Worm (Caenorhabditis elegans) whole organism, mixed stage, embryonic: ENCODE results near the gene lsm-7.

Source experiments
- bed-3 ChIP-seq: fragments of 200-800 bp; sonication (Bioruptor generic); optimal IDR thresholded peaks from 3 replicates; lab custom pipeline; 2018; ENCODE audit warnings: mild to moderate bottlenecking, missing genetic modification characterization, moderate library complexity, missing compliant biosample characterization
- ceh-39 ChIP-seq: fragments of 150-350 bp; optimal IDR thresholded peaks from 2 replicates; lab custom pipeline; 2014; ENCODE audit warnings: missing biosample characterization, missing genetic modification characterization
- ceh-43 ChIP-seq: fragments of 200-800 bp; sonication (Bioruptor generic); optimal IDR thresholded peaks from 2 replicates; lab custom pipeline; 2018; ENCODE audit warnings: mild to moderate bottlenecking, missing genetic modification characterization, moderate library complexity, missing compliant biosample characterization
- ceh-83 ChIP-seq: fragments of 200-800 bp; sonication (Bioruptor generic); optimal IDR thresholded peaks from 2 replicates; lab custom pipeline; 2018; ENCODE audit warnings: mild to moderate bottlenecking, missing genetic modification characterization, missing compliant biosample characterization
- ces-1 ChIP-seq: fragments of 150-350 bp; optimal IDR thresholded peaks from 2 replicates; lab custom pipeline; 2014; ENCODE audit warnings: missing biosample characterization, missing genetic modification reagents, missing genetic modification characterization
- drap-1 ChIP-seq: fragments of 200-800 bp; sonication (Bioruptor generic); optimal IDR thresholded peaks from 3 replicates; lab custom pipeline; 2018; ENCODE audit warnings: mild to moderate bottlenecking, missing genetic modification characterization, missing compliant biosample characterization
- elt-1 ChIP-seq: sonication (generic microtip); optimal IDR thresholded peaks from 2 replicates; lab custom pipeline; 2017; ENCODE audit warnings: missing genetic modification characterization, mild to moderate bottlenecking, missing compliant biosample characterization, antibody characterized with exemption, moderate library complexity, borderline replicate concordance; ENCODE audit not compliant: insufficient read depth
- elt-3 ChIP-seq: fragments of 150-350 bp; optimal IDR thresholded peaks from 2 replicates; lab custom pipeline; 2014; ENCODE audit warnings: missing biosample characterization, missing genetic modification characterization
- flh-1 ChIP-seq: fragments of 200-800 bp; sonication (Bioruptor generic); optimal IDR thresholded peaks from 2 replicates; lab custom pipeline; 2018; ENCODE audit warnings: mild to moderate bottlenecking, missing genetic modification characterization, moderate library complexity, missing compliant biosample characterization
- ham-2 ChIP-seq: fragments of 200-800 bp; sonication (Bioruptor generic); optimal IDR thresholded peaks from 2 replicates; lab custom pipeline; 2018; ENCODE audit warnings: mild to moderate bottlenecking, missing genetic modification characterization, missing compliant biosample characterization
- hlh-1 ChIP-seq: fragments of 150-350 bp; optimal IDR thresholded peaks from 2 replicates; lab custom pipeline; 2014; ENCODE audit warnings: missing biosample characterization, missing genetic modification reagents, missing genetic modification characterization
- lin-13 ChIP-seq: fragments of 150-350 bp; optimal IDR thresholded peaks from 2 replicates; lab custom pipeline; 2014; ENCODE audit warnings: missing biosample characterization, missing genetic modification characterization
- lin-32 ChIP-seq: fragments of 200-800 bp; sonication (Bioruptor generic); optimal IDR thresholded peaks from 2 replicates; lab custom pipeline; 2018; ENCODE audit warnings: mild to moderate bottlenecking, missing genetic modification characterization, missing compliant biosample characterization
- lsy-2 ChIP-seq: fragments of 150-350 bp; optimal IDR thresholded peaks from 2 replicates; lab custom pipeline; 2014; ENCODE audit warnings: missing biosample characterization, missing genetic modification characterization
- mab-5 ChIP-seq: fragments of 150-350 bp; optimal IDR thresholded peaks from 2 replicates; lab custom pipeline; 2014; ENCODE audit warnings: missing biosample characterization, missing genetic modification characterization
- mep-1 ChIP-seq: fragments of 150-350 bp; optimal IDR thresholded peaks from 2 replicates; lab custom pipeline; 2017; ENCODE audit warnings: missing biosample characterization, missing genetic modification reagents, missing genetic modification characterization, inconsistent platforms
- mls-2 ChIP-seq: sonication (generic microtip); optimal IDR thresholded peaks from 2 replicates; lab custom pipeline; 2016; ENCODE audit warnings: mild to moderate bottlenecking, missing genetic modification characterization, moderate library complexity, missing compliant biosample characterization
- nhr-12 ChIP-seq: fragments of 150-350 bp; optimal IDR thresholded peaks from 2 replicates; lab custom pipeline; 2014; ENCODE audit warnings: missing biosample characterization, missing genetic modification characterization
- nhr-2 ChIP-seq: fragments of 150-350 bp; optimal IDR thresholded peaks from 2 replicates; lab custom pipeline; 2014; ENCODE audit warnings: missing biosample characterization, missing genetic modification characterization
- nhr-237 ChIP-seq: fragments of 150-350 bp; optimal IDR thresholded peaks from 2 replicates; lab custom pipeline; 2014; ENCODE audit warnings: missing biosample characterization, missing genetic modification characterization
- nhr-76 ChIP-seq: sonication (generic microtip); optimal IDR thresholded peaks from 2 replicates; lab custom pipeline; 2017; ENCODE audit warnings: missing biosample characterization, missing genetic modification characterization
- pha-4 ChIP-seq: fragments of 150-350 bp; optimal IDR thresholded peaks from 2 replicates; lab custom pipeline; 2018; ENCODE audit warnings: missing biosample characterization, missing genetic modification reagents, missing genetic modification characterization
- sem-2 ChIP-seq: fragments of 200-800 bp; sonication (Bioruptor generic); optimal IDR thresholded peaks from 2 replicates; lab custom pipeline; 2018; ENCODE audit warnings: mild to moderate bottlenecking, missing genetic modification characterization, missing compliant biosample characterization
- snpc-4 ChIP-seq: fragments of 150-350 bp; optimal IDR thresholded peaks from 2 replicates; lab custom pipeline; 2014; ENCODE audit warnings: missing biosample characterization, missing genetic modification characterization
- sptf-1 ChIP-seq: sonication (generic microtip); optimal IDR thresholded peaks from 2 replicates; lab custom pipeline; 2017; ENCODE audit warnings: mild to moderate bottlenecking, missing genetic modification characterization, moderate library complexity, missing compliant biosample characterization
- tbx-8 ChIP-seq: fragments of 200-800 bp; sonication (Bioruptor generic); optimal IDR thresholded peaks from 2 replicates; lab custom pipeline; 2018; ENCODE audit warnings: mild to moderate bottlenecking, missing genetic modification characterization, moderate library complexity, missing compliant biosample characterization
- unc-120 ChIP-seq: sonication (generic microtip); optimal IDR thresholded peaks from 2 replicates; lab custom pipeline; 2017; ENCODE audit warnings: missing genetic modification characterization, missing compliant biosample characterization; ENCODE audit not compliant: poor library complexity, severe bottlenecking
- unc-39 ChIP-seq: fragments of 150-350 bp; optimal IDR thresholded peaks from 2 replicates; lab custom pipeline; 2014; ENCODE audit warnings: missing biosample characterization, missing genetic modification characterization
- unc-62 ChIP-seq: fragments of 150-350 bp; optimal IDR thresholded peaks from 2 replicates; lab custom pipeline; 2014; ENCODE audit warnings: missing biosample characterization, missing genetic modification reagents, missing genetic modification characterization
- zip-8 ChIP-seq: fragments of 150-350 bp; optimal IDR thresholded peaks from 2 replicates; lab custom pipeline; 2014; ENCODE audit warnings: missing biosample characterization, missing genetic modification characterization
- ztf-11 ChIP-seq: fragments of 150-350 bp; optimal IDR thresholded peaks from 2 replicates; lab custom pipeline; 2014; ENCODE audit warnings: missing biosample characterization, missing genetic modification characterization

lsm-7 gene

DNA sequence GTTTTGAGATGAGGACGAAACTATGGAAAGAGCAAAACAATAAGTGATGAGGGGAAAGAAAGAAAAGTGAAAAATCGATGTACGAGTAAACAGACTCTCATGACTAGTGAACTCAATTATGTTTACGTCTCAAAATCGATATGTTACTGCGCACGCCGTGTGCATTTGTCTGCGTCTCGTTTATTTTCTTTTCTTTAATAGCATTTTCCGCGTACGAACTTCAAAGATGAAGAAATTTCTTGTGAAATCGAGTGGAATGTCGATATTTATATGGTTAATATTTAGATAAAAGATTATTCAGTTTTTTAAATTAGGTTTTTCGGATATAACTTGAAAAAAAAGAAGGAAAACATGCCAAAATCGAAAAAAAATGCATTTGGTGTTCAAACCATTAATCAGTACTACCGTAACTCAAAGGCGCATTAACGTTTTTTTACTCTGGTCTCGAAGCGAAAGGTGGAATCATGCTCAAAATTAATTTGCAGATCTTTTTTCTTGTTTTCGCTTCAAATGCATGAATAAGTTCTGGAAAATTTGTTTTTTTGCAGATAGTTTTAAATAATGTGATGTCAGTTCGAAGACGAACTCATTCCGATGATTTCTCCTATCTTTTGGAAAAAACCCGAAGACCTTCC lies 3.7 kb downstream of the lsm-7 start, which contains the start of gene fic-1:
Gene fic-1 (plus strand): TSS at position 549 of the 635 bp plus-strand sequence.
- TF ChIP-seq flh-1 (GFP tag; lab: Kevin White, UChicago) (no peak), ceh-39 (tag; lab: Kevin White, UChicago) (peak; percentile 5), mab-5 (tag; lab: Kevin White, UChicago) (no peak), unc-120 (tag; lab: Kevin White, UChicago) (no peak), ztf-11 (tag; lab: Kevin White, UChicago) (no peak), snpc-4 (no peak), lin-32 (GFP tag; lab: Kevin White, UChicago) (no peak), elt-1 (tag; lab: Kevin White, UChicago) (no peak), elt-3 (no peak), ces-1 (GFP tag; lab: Kevin White, UChicago) (peak; percentile 100), unc-62 (GFP tag; lab: Kevin White, UChicago) (no peak), nhr-237 (tag; lab: Kevin White, UChicago) (peak; percentile 56), mls-2 (tag; lab: Kevin White, UChicago) (no peak), nhr-12 (tag; lab: Kevin White, UChicago) (no peak), mep-1 (tag; lab: Kevin White, UChicago) (peak; percentile 54), unc-39 (tag; lab: Kevin White, UChicago) (no peak), ceh-43 (GFP tag; lab: Kevin White, UChicago) (no peak), lsy-2 (tag; lab: Kevin White, UChicago) (peak; percentile 0)

DNA sequence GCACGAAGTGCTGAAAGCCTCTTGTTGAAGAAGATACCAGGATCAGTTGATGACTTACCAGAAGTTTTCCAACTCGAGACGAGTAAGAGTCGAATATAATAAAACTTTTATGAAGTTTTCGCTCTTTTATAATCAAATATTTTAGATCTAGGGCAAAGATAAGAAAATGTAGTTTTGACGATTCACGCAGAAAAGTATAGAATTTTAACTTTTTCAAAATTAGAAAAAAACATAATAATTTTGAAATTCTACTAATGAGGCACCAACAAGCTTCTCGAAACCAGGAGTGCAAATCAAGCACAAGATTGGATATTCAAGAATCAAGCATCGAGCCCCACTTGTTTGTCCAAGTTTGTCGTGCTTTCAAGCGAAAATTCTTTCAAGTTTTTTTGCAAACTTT lies 15.5 kb downstream of the lsm-7 start, which contains the start of gene Y69E1A.1:
Gene Y69E1A.1 (minus strand): TSS at position 101 of the 400 bp plus-strand sequence.
- no peak for TF ChIP-seq sptf-1 (tag; lab: Kevin White, UChicago)
- TF ChIP-seq ceh-83 (GFP tag; lab: Kevin White, UChicago) = no peak
- no peak for TF ChIP-seq lsy-2 (tag; lab: Kevin White, UChicago)
- no peak for TF ChIP-seq drap-1 (GFP tag; lab: Kevin White, UChicago)
- TF ChIP-seq pha-4 = no peak
- no peak for TF ChIP-seq mep-1 (tag; lab: Kevin White, UChicago)
- TF ChIP-seq nhr-237 (tag; lab: Kevin White, UChicago) = no peak
- no peak for TF ChIP-seq elt-1 (tag; lab: Kevin White, UChicago)

- TF ChIP-seq lsy-2 (tag; lab: Kevin White, UChicago) = no peak
- TF ChIP-seq flh-1 (GFP tag; lab: Kevin White, UChicago) = no peak
- no peak for TF ChIP-seq ceh-43 (GFP tag; lab: Kevin White, UChicago)
- no peak for TF ChIP-seq drap-1 (GFP tag; lab: Kevin White, UChicago)
- TF ChIP-seq bed-3 (GFP tag; lab: Kevin White, UChicago) = no peak
- TF ChIP-seq ham-2 (GFP tag; lab: Kevin White, UChicago) = no peak
- TF ChIP-seq zip-8 (tag; lab: Kevin White, UChicago) = no peak
- no peak for TF ChIP-seq ceh-39 (tag; lab: Kevin White, UChicago)
- TF ChIP-seq mab-5 (tag; lab: Kevin White, UChicago) = no peak
- TF ChIP-seq unc-120 (tag; lab: Kevin White, UChicago) = no peak
- TF ChIP-seq hlh-1 (tag; lab: Kevin White, UChicago) = no peak
- TF ChIP-seq snpc-4 = no peak
- TF ChIP-seq pha-4 = no peak
- no peak for TF ChIP-seq nhr-76 (tag; lab: Kevin White, UChicago)
- no peak for TF ChIP-seq unc-62 (GFP tag; lab: Kevin White, UChicago)
- TF ChIP-seq tbx-8 (GFP tag; lab: Kevin White, UChicago) = no peak
These were observed 16.2 kb downstream of the lsm-7 start, which contains the start of gene nsph-3.1 for ce11 chrIV:10949510-10949909. nsph-3.1 (plus strand) TSS chrIV:10949810.

ce11 chrIV:10950363-10951214 lies 17.3 kb downstream of the lsm-7 start:
- TF ChIP-seq unc-120 (tag; lab: Kevin White, UChicago) (no peak), nhr-2 (tag; lab: Kevin White, UChicago) (no peak), ztf-11 (tag; lab: Kevin White, UChicago) (no peak), tbx-8 (GFP tag; lab: Kevin White, UChicago) (no peak), ceh-39 (tag; lab: Kevin White, UChicago) (no peak), bed-3 (GFP tag; lab: Kevin White, UChicago) (no peak), lin-13 (tag; lab: Kevin White, UChicago) (no peak), nhr-237 (tag; lab: Kevin White, UChicago) (no peak), hlh-1 (tag; lab: Kevin White, UChicago) (no peak), sem-2 (GFP tag; lab: Kevin White, UChicago) (no peak), elt-1 (tag; lab: Kevin White, UChicago) (no peak), lin-32 (GFP tag; lab: Kevin White, UChicago) (no peak), elt-3 (no peak), mls-2 (tag; lab: Kevin White, UChicago) (no peak), ceh-43 (GFP tag; lab: Kevin White, UChicago) (no peak), ceh-83 (GFP tag; lab: Kevin White, UChicago) (no peak), mab-5 (tag; lab: Kevin White, UChicago) (no peak)
